Worm (Caenorhabditis elegans) whole organism, L4/young adult: Measurements from ENCODE around the gene W03G1.2.

Source experiments
- W03F9.2 ChIP-seq: fragments of 150-350 bp; optimal IDR thresholded peaks from 2 replicates; lab custom pipeline; 2014; ENCODE audit warnings: missing biosample characterization, missing genetic modification characterization
- dao-5 ChIP-seq: sonication (generic microtip); optimal IDR thresholded peaks from 2 replicates; lab custom pipeline; 2016; ENCODE audit warnings: missing genotype, missing genetic modification characterization, moderate library complexity, missing compliant biosample characterization
- him-1 ChIP-seq: sonication (generic microtip); optimal IDR thresholded peaks from 2 replicates; lab custom pipeline; 2016; ENCODE audit warnings: missing genotype, missing genetic modification reagents, missing genetic modification characterization, missing compliant biosample characterization

Gene W03G1.2

DNA sequence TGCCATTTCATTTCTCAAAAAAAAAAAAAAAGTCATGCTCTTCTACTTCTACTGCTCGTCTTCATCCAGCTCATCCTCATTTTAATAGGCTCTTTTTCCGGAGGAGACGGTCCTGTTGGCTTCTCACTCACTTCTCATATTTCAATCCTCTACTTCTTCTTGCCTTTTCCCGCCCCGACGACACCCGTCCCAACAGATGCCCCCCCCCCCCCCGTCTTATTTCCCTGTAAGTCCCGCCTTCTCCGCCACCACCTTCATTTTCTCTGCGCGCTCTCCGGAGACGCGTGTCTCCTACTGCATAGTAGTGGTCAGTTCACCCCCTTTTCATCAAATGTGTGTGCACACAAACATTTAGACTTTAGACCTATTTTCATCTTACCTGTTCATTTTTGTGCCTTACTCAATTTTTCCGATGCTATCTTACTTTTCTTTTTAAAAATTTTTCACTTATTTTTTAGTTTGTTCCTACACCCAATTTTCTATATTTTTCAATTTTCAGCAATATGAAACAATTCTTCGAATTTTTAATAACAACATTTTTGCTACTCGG lies 34.4 kb downstream of the W03G1.2 start, which contains the start of gene efn-4:
Gene efn-4, plus strand, starts transcription at position 500 of the 550 bp plus-strand sequence.
- no peak for TF ChIP-seq dao-5
- TF ChIP-seq him-1 (tag; lab: Kevin White, UChicago): no peak
- TF ChIP-seq W03F9.2: no peak

DNA sequence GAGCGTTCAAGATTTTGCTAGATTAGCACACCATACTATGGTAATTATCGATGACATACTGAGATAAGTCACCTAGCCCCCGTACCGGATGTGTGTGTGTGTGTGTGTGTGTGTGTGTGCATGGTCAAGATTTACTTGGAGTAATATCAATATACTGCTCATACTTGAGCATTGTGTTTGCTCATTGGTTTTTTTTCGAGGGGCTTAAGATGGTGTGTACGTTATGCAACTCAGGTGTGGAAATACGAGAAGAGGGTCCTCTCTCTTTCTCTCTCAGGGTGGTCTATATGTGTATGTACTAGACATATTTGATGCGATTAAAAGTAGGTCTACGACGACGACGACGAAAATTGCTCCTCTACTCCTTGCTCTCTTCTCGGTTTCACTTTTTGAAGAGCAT lies 35.9 kb downstream of the W03G1.2 start:
- TF ChIP-seq him-1 (tag; lab: Kevin White, UChicago) (no peak), W03F9.2 (no peak), dao-5 (no peak)

DNA sequence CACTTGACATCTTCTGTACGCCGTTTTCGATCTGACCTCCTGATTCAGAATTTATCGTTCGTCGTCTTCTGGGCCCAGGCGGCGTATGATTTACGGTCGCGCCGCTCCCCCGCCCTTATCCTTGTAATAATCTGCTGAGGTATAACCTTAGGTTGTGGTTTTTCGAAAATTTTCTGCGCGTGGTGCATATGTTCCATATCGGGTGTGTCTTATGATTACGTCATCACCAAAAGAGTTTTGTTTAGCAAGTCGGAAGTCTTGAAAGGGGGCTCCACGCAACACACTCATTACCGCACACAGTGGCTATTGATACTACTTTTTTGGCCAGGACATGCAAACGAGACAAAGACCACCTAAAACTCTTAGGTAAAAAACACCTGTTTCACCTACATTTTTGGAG lies 36.3 kb downstream of the W03G1.2 start:
- TF ChIP-seq him-1 (tag; lab: Kevin White, UChicago) (no peak), W03F9.2 (no peak), dao-5 (no peak)

DNA sequence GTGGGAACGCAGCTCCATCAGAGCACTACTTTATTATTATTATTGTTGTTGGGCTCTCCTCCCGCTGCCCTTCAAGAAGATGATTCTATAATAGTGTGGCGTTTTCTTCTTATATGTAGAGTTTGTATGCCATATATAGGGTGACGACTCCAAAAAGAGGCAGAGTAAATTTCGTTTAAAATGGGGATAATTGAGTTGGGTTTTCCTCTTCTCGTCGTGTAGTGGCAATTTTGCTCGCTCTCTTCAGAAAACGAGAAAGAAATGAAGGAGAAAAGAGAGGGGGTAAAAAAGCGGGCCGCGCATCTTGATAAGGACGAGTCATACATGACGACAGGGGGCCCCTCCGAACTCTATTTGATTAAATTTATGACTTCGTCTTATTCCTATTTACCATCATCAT lies 39.0 kb downstream of the W03G1.2 start:
- TF ChIP-seq him-1 (tag; lab: Kevin White, UChicago): no peak
- TF ChIP-seq W03F9.2: no peak
- TF ChIP-seq dao-5: no peak

DNA sequence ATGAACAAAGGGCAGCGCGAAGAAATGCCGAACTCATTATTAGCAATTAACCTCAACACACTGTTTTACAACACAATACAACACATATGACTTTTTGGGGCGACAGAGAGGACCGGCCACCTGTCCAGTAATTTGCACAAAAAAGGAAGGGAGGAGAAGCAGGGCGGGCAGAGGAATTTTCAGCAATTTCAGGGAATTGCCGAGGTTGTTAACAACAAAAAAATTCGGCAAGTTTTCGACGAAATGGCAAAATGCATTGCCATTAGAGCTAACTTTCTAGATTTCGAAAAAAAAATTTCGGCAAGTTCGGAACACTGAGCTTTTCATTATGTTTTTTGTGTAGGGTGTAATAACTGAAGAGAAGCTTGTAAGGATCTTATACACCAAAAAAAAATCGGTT lies 39.5 kb downstream of the W03G1.2 start:
- no peak for TF ChIP-seq him-1 (tag; lab: Kevin White, UChicago)
- TF ChIP-seq dao-5: no peak
- no peak for TF ChIP-seq W03F9.2

DNA sequence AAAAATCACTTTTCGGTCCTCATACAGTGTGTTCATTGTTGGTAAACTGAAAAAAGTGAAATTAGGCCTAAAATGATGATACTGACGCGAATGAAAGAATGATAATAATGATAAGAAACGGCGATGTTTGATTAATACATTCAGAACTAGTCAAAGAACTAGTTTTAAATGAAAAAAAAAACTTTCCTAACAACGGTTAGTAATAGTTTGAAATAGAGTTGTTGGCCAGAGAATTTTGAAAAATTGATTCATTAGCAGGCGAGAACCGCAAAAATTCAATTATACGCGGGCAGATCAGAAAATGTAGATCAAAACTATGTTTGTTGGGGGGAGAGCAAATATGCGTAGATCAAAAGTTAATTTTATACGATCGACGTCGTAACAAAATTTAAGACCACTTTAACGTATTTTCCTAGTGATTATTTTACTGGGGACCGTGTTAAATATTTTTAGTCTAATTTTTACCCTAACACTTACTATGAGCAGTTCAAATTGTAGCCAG lies 46.4 kb downstream of the W03G1.2 start, which contains the start of gene F56A11.5:
Gene F56A11.5, minus strand, starts transcription at position 51 of the 502 bp plus-strand sequence.
- no peak for TF ChIP-seq him-1 (tag; lab: Kevin White, UChicago)
- no peak for TF ChIP-seq W03F9.2
- TF ChIP-seq dao-5: no peak

DNA sequence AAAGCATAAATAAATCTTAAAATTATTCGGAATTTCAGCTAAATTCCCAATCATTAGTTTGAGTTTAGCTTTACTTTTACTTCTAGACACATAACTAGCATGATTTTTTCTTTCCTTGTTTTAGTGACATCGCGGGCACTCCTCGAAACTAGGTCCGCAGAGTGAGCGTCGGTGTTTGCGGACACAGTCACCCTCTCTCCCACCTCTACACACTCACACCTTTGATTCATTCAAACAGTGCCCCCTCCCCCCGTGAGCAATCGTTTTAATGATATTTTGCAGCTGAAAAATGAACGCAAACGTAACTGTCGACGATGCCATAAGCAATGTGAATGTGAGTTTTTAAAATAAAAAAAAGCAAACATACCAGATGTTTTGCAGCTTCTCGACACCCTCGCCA lies 48.0 kb downstream of the W03G1.2 start, which contains the start of gene gex-2:
Gene gex-2, plus strand, starts transcription at position 283 of the 400 bp plus-strand sequence.
- TF ChIP-seq him-1 (tag; lab: Kevin White, UChicago) (no peak), dao-5 (no peak), W03F9.2 (no peak)
